Fruit fly (Drosophila melanogaster) whole organism, prepupa: Measurements from ENCODE around the gene Blos3.

Experiments
- CG11294 ChIP-seq: fragments of 200-800 bp; sonication (Bioruptor generic); IDR thresholded peaks from 2 replicates; pipeline ENCODE4 v1.3.6; 2022; ENCODE audit warnings: missing biosample characterization, missing genetic modification characterization
- CG34406 ChIP-seq: fragments of 200-800 bp; sonication (Bioruptor generic); optimal IDR thresholded peaks from 3 replicates; lab custom pipeline; 2016; ENCODE audit warnings: missing biosample characterization, missing genetic modification characterization
- CG4318 ChIP-seq: fragments of 200-800 bp; sonication (Bioruptor generic); optimal IDR thresholded peaks from 3 replicates; lab custom pipeline; 2017; ENCODE audit warnings: missing biosample characterization, mild to moderate bottlenecking, missing genetic modification characterization
- CG8119 ChIP-seq: fragments of 200-800 bp; sonication (Bioruptor generic); IDR thresholded peaks from 3 replicates; pipeline ENCODE4 v1.3.6; 2022; ENCODE audit warnings: missing biosample characterization, missing genetic modification characterization
- CG9139 ChIP-seq: fragments of 200-800 bp; sonication (Bioruptor generic); optimal IDR thresholded peaks from 3 replicates; lab custom pipeline; 2017; ENCODE audit warnings: missing biosample characterization, mild to moderate bottlenecking, missing genetic modification characterization
- Eip75B ChIP-seq: fragments of 200-800 bp; sonication (Bioruptor generic); optimal IDR thresholded peaks from 3 replicates; lab custom pipeline; 2016; ENCODE audit warnings: missing biosample characterization, missing genetic modification characterization
- Gug ChIP-seq: fragments of 200-800 bp; sonication (Bioruptor generic); IDR thresholded peaks from 2 replicates; pipeline ENCODE4 v1.3.6; 2022; ENCODE audit warnings: missing biosample characterization, missing genetic modification characterization
- Smox ChIP-seq: fragments of 200-800 bp; sonication (Bioruptor generic); optimal IDR thresholded peaks from 3 replicates; lab custom pipeline; 2016; ENCODE audit warnings: missing biosample characterization, missing genetic modification characterization
- Sox102F ChIP-seq: fragments of 200-800 bp; sonication (Bioruptor generic); optimal IDR thresholded peaks from 2 replicates; lab custom pipeline; 2016; ENCODE audit warnings: missing biosample characterization, mild to moderate bottlenecking, missing genetic modification characterization
- dsx ChIP-seq: fragments of 200-800 bp; optimal IDR thresholded peaks from 3 replicates; lab custom pipeline; 2019; ENCODE audit warnings: missing biosample characterization, mild to moderate bottlenecking, missing genetic modification characterization, moderate library complexity; ENCODE audit not compliant: poor library complexity, severe bottlenecking
- pdm3 ChIP-seq: fragments of 200-800 bp; sonication (Bioruptor generic); optimal IDR thresholded peaks from 3 replicates; lab custom pipeline; 2016; ENCODE audit warnings: missing biosample characterization, missing genetic modification characterization
- topi ChIP-seq: fragments of 200-800 bp; sonication (Bioruptor generic); optimal IDR thresholded peaks from 3 replicates; lab custom pipeline; 2016; ENCODE audit warnings: missing biosample characterization, missing genetic modification characterization

DNA sequence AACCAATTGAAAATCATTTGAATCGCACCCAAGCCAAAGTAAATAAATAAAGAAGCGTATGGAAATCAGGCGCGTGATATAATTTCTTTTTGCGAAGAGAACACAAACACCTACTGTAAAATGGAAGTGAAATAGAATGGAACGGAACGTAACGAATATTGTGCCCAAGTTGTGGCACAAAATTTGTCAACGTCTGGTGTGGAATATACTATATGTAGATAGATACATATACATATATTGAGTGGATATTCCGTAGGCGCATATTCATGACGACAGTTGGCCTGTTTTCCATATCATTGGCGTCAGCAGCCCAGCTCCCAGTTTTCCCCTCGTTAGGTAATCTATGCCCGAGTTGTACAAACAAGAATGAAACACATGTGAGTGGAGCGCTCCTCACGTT is 37.8 kb upstream of the Blos3 start:
- TF ChIP-seq CG34406 (GFP tag; lab: Kevin White, UChicago) (no peak), Eip75B (no peak), CG9139 (GFP tag; lab: Kevin White, UChicago) (no peak), CG8119 (no peak), Gug (GFP tag; lab: Robert Waterston, UW) (no peak), Smox (no peak), CG11294 (GFP tag; lab: Robert Waterston, UW) (no peak), pdm3 (GFP tag; lab: Kevin White, UChicago) (no peak), topi (no peak), CG4318 (no peak), dsx (GFP tag; lab: Kevin White, UChicago) (no peak), Sox102F (GFP tag; lab: Kevin White, UChicago) (no peak)
